Fruit fly (Drosophila melanogaster): ENCODE results near the gene CG3703.

DNA sequence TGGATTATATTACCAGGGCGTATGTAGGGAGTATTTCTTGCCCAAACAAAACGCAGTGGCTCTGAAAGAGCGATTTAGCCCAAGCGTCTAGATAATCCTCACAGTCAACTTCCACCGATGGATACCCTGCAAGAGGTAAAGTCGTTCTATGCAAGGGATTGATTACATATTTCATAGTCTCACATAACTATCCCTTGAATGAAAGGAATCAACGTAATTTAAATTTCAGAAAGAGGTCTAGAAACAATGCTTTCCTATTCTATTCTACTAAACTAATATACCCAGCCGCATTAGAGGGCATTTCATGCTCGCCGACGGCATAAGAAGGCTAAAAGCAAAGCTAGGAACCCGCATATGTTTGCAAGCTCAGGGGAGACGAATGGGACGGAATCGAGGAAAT, 21.2 kb upstream of the CG3703 start:
- TF ChIP-seq CrebA (GFP tag; optimal IDR thresholded peaks at IDR 0.05; ENCODE audit: borderline replicate concordance) (no peak), OdsH (GFP tag; optimal IDR thresholded peaks at IDR 0.05) (no peak), Hnf4 (GFP tag; optimal IDR thresholded peaks at IDR 0.05) (no peak), Hr83 (GFP tag; optimal IDR thresholded peaks at IDR 0.05; ENCODE audit: poor library complexity, severe bottlenecking) (no peak), psq (GFP tag; optimal IDR thresholded peaks at IDR 0.05) (no peak), sage (GFP tag; optimal IDR thresholded peaks at IDR 0.05) (no peak), br (GFP tag; optimal IDR thresholded peaks at IDR 0.05) (no peak), Sp1 (GFP tag; optimal IDR thresholded peaks at IDR 0.05) (no peak), lola (GFP tag; optimal IDR thresholded peaks at IDR 0.05) (no peak), Dif (GFP tag; optimal IDR thresholded peaks at IDR 0.05; ENCODE audit: partially characterized antibody) (no peak), Rel (GFP tag; optimal IDR thresholded peaks at IDR 0.05) (no peak), Rel (tag; optimal IDR thresholded peaks at IDR 0.05) (no peak), pan (optimal IDR thresholded peaks at IDR 0.05) (no peak)

All from whole organism, wandering third instar larva.